Worm (Caenorhabditis elegans) whole organism, mixed stage, embryonic: Measurements from ENCODE around the gene C27A7.3.

Experiments
- blmp-1 ChIP-seq: fragments of 150-350 bp; optimal IDR thresholded peaks from 2 replicates; lab custom pipeline; 2014; ENCODE audit warnings: missing biosample characterization, missing genetic modification characterization
- ceh-83 ChIP-seq: fragments of 200-800 bp; sonication (Bioruptor generic); optimal IDR thresholded peaks from 2 replicates; lab custom pipeline; 2018; ENCODE audit warnings: mild to moderate bottlenecking, missing genetic modification characterization, missing compliant biosample characterization
- ces-1 ChIP-seq: fragments of 150-350 bp; optimal IDR thresholded peaks from 2 replicates; lab custom pipeline; 2014; ENCODE audit warnings: missing biosample characterization, missing genetic modification reagents, missing genetic modification characterization
- hlh-1 ChIP-seq: fragments of 150-350 bp; optimal IDR thresholded peaks from 2 replicates; lab custom pipeline; 2014; ENCODE audit warnings: missing biosample characterization, missing genetic modification reagents, missing genetic modification characterization
- lin-13 ChIP-seq: fragments of 150-350 bp; optimal IDR thresholded peaks from 2 replicates; lab custom pipeline; 2014; ENCODE audit warnings: missing biosample characterization, missing genetic modification characterization
- lsy-2 ChIP-seq: fragments of 150-350 bp; optimal IDR thresholded peaks from 2 replicates; lab custom pipeline; 2014; ENCODE audit warnings: missing biosample characterization, missing genetic modification characterization
- mep-1 ChIP-seq: fragments of 150-350 bp; optimal IDR thresholded peaks from 2 replicates; lab custom pipeline; 2017; ENCODE audit warnings: missing biosample characterization, missing genetic modification reagents, missing genetic modification characterization, inconsistent platforms
- nhr-2 ChIP-seq: fragments of 150-350 bp; optimal IDR thresholded peaks from 2 replicates; lab custom pipeline; 2014; ENCODE audit warnings: missing biosample characterization, missing genetic modification characterization
- nhr-76 ChIP-seq: sonication (generic microtip); optimal IDR thresholded peaks from 2 replicates; lab custom pipeline; 2017; ENCODE audit warnings: missing biosample characterization, missing genetic modification characterization
- snpc-4 ChIP-seq: fragments of 150-350 bp; optimal IDR thresholded peaks from 2 replicates; lab custom pipeline; 2014; ENCODE audit warnings: missing biosample characterization, missing genetic modification characterization
- unc-39 ChIP-seq: fragments of 150-350 bp; optimal IDR thresholded peaks from 2 replicates; lab custom pipeline; 2014; ENCODE audit warnings: missing biosample characterization, missing genetic modification characterization
- unc-62 ChIP-seq: fragments of 150-350 bp; optimal IDR thresholded peaks from 2 replicates; lab custom pipeline; 2014; ENCODE audit warnings: missing biosample characterization, missing genetic modification reagents, missing genetic modification characterization
- ztf-11 ChIP-seq: fragments of 150-350 bp; optimal IDR thresholded peaks from 2 replicates; lab custom pipeline; 2014; ENCODE audit warnings: missing biosample characterization, missing genetic modification characterization

- TF ChIP-seq snpc-4 = no peak
- no peak for TF ChIP-seq blmp-1
- TF ChIP-seq ces-1 (GFP tag; lab: Kevin White, UChicago) = no peak
- TF ChIP-seq ztf-11 (tag; lab: Kevin White, UChicago) = no peak
- no peak for TF ChIP-seq ceh-83 (GFP tag; lab: Kevin White, UChicago)
- no peak for TF ChIP-seq lsy-2 (tag; lab: Kevin White, UChicago)
- TF ChIP-seq nhr-2 (tag; lab: Kevin White, UChicago) = no peak
- no peak for TF ChIP-seq unc-62 (GFP tag; lab: Kevin White, UChicago)
- no peak for TF ChIP-seq unc-39 (tag; lab: Kevin White, UChicago)
- TF ChIP-seq lin-13 (tag; lab: Kevin White, UChicago) = no peak
- no peak for TF ChIP-seq mep-1 (tag; lab: Kevin White, UChicago)
- TF ChIP-seq hlh-1 (tag; lab: Kevin White, UChicago) = no peak
- no peak for TF ChIP-seq nhr-76
Observed at ce11 chrV:12100794-12101343, 39.9 kb upstream of the C27A7.3 start, which contains the start of gene nhr-154.
